Fruit fly (Drosophila melanogaster): ENCODE data around the gene Acbp5.

DNA sequence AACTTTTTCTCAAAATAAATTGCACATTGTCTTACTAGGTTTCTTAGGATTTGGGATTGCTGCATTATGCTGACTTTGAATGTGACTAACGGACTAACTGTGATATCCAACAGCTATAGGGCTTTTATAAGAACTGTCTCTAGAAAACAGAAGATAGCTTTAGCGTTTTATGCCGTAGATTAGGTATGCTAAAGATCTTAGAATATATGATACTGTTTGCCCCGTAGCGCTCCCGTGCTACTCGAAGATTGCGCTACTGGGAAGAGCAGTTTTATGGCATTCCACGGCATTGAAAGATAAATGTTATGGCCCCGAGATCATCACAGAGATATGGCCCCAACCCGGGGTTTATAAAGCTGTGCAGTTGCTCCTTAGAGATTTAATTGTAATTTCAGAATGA is 13.7 kb upstream of the Acbp5 start, which contains the start of the genes CG13311 and CG34426:
- no peak for TF ChIP-seq Eip78C (GFP tag)
- TF ChIP-seq Met (GFP tag; optimal IDR thresholded peaks at IDR 0.05): no peak

All from whole organism, prepupa.